Worm (Caenorhabditis elegans): Measurements from ENCODE around the gene cyp-13A10.

DNA sequence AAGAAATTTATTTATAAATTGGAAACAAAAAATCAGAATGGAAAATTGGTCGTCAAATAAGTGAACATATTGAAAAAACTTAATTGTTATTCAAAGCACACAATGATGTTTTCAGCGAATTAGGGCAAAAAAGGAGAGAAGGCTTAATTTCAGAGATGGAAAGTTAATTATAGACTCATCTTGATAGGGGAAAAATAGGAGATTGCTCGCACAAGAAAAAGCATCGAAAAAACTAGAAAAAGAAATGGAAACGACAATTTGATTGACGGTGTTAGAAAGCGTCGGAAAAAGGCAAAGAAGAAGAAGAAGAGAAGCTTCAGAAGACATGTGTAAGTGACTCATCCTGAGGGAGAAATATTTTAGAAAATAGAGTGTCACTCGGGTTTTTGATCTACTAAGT lies 33.3 kb upstream of the cyp-13A10 start:
- TF ChIP-seq hmg-11 (tag; optimal IDR thresholded peaks at IDR 0.05) (no peak), nhr-76 (tag; optimal IDR thresholded peaks at IDR 0.05) (no peak), nfya-1 (tag; optimal IDR thresholded peaks at IDR 0.05; ENCODE audit: insufficient read depth) (no peak), unc-39 (tag; optimal IDR thresholded peaks at IDR 0.05) (no peak), ztf-4 (tag; optimal IDR thresholded peaks at IDR 0.05) (no peak)

All from whole organism, L3 larva.